Worm (Caenorhabditis elegans) whole organism, L4 larva: Measurements from ENCODE around the gene ins-35.

Source experiments
- F44E2.7 ChIP-seq: fragments of 200-800 bp; sonication (Bioruptor generic); IDR thresholded peaks from 2 replicates; pipeline ENCODE4 v2.1.2; 2022; ENCODE audit warnings: missing genetic modification characterization, missing compliant biosample characterization
- F49E8.2 ChIP-seq: sonication (generic microtip); optimal IDR thresholded peaks from 2 replicates; lab custom pipeline; 2016; ENCODE audit warnings: missing compliant biosample characterization, mild to moderate bottlenecking, missing genetic modification characterization, borderline replicate concordance
- R02D3.7 ChIP-seq: fragments of 150-350 bp; sonication (generic microtip); optimal IDR thresholded peaks from 3 replicates; lab custom pipeline; 2014; ENCODE audit warnings: missing biosample characterization, missing genetic modification characterization
- ama-1 ChIP-seq: fragments of 150-350 bp; optimal IDR thresholded peaks from 2 replicates; lab custom pipeline; 2014; ENCODE audit warnings: inconsistent platforms, mixed read lengths
- attf-4 ChIP-seq: sonication (generic microtip); optimal IDR thresholded peaks from 3 replicates; lab custom pipeline; 2017; ENCODE audit warnings: missing biosample characterization, missing genetic modification characterization
- daf-8 ChIP-seq: fragments of 200-800 bp; sonication (Bioruptor generic); IDR thresholded peaks from 2 replicates; pipeline ENCODE4 v1.3.6; 2022; ENCODE audit warnings: missing genetic modification characterization, missing compliant biosample characterization
- egl-43 ChIP-seq: fragments of 200-800 bp; sonication (Bioruptor generic); IDR thresholded peaks from 2 replicates; pipeline ENCODE4 v1.3.6; 2022; ENCODE audit warnings: missing genetic modification reagents, missing genetic modification characterization, missing compliant biosample characterization
- jun-1 ChIP-seq: fragments of 150-350 bp; optimal IDR thresholded peaks from 2 replicates; lab custom pipeline; 2014; ENCODE audit warnings: missing biosample characterization, missing genetic modification reagents, missing genetic modification characterization
- mdl-1 ChIP-seq, 2 experiments: fragments of 150-350 bp in 1 of 2; sonication (generic microtip) in 1 of 2; optimal IDR thresholded peaks; 2 replicates each; lab custom pipeline; 2014 to 2017; ENCODE audit warnings: missing biosample characterization in 2 of 2, missing genetic modification characterization in 2 of 2
- nhr-25 ChIP-seq: sonication (generic microtip); optimal IDR thresholded peaks from 2 replicates; lab custom pipeline; 2017; ENCODE audit warnings: missing genetic modification characterization, mild to moderate bottlenecking, missing compliant biosample characterization, antibody characterized with exemption, moderate library complexity, borderline replicate concordance; ENCODE audit not compliant: insufficient read depth
- nhr-28 ChIP-seq: fragments of 150-350 bp; optimal IDR thresholded peaks from 2 replicates; lab custom pipeline; 2014; ENCODE audit warnings: missing biosample characterization, missing genetic modification characterization
- pha-4 ChIP-seq, 2 experiments: fragments of 150-350 bp in 1 of 2; fragments of 200-800 bp in 1 of 2; sonication (Bioruptor generic) in 1 of 2; IDR thresholded peaks in 1 of 2; optimal IDR thresholded peaks in 1 of 2; 2 replicates each; pipeline versions ENCODE4 v1.3.6 to Lab custom; 2014 to 2022; ENCODE audit warnings: missing genetic modification characterization in 2 of 2, missing genetic modification reagents in 2 of 2, missing biosample characterization in 1 of 2, missing compliant biosample characterization in 1 of 2
- tra-1 ChIP-seq: fragments of 200-800 bp; sonication (Bioruptor generic); IDR thresholded peaks from 2 replicates; pipeline ENCODE4 v1.3.6; 2022; ENCODE audit warnings: missing genetic modification reagents, missing genetic modification characterization, missing compliant biosample characterization

DNA sequence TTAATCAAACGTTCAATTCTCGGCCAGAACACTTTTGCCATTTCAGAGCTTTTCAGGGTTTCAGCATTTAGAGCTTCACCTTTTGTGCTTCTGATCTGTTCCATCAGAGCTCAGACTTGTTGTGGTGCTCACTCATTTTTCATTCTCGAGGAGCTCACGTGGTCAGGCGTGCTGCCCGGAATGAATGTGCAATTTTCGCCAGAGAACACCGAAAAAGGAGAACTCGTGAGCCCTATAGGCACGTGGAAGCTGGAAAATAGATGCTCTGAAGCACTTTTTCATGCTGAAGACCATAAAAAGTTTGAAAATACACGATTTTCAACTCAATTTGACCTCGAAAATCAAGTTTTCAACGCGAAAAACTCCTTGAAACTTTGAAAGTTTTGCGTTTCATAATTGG lies 44.3 kb downstream of the ins-35 start:
- no peak for TF ChIP-seq egl-43 (GFP tag; lab: Robert Waterston, UW)
- peak in 1 of 2 experiments; percentile 11 for TF ChIP-seq mdl-1 (tag; optimal IDR thresholded peaks at IDR 0.05; lab: Kevin White, UChicago)
- TF ChIP-seq tra-1 (GFP tag; lab: Robert Waterston, UW), result no peak
- TF ChIP-seq ama-1, result no peak
- no peak for TF ChIP-seq nhr-28 (tag; lab: Kevin White, UChicago)
- TF ChIP-seq attf-4 (tag; lab: Kevin White, UChicago), result no peak
- no peak for TF ChIP-seq daf-8
- no peak for TF ChIP-seq R02D3.7 (tag; lab: Kevin White, UChicago)
- no peak for TF ChIP-seq nhr-25 (tag; lab: Kevin White, UChicago)
- TF ChIP-seq pha-4 (GFP tag; IDR thresholded peaks at IDR 0.05; lab: Robert Waterston, UW), result no peak
- TF ChIP-seq pha-4 (tag; optimal IDR thresholded peaks at IDR 0.05; lab: Kevin White, UChicago), result no peak
- TF ChIP-seq F44E2.7 (GFP tag; lab: Robert Waterston, UW), result no peak
- no peak for TF ChIP-seq jun-1 (tag; lab: Kevin White, UChicago)
- no peak for TF ChIP-seq F49E8.2 (tag; lab: Kevin White, UChicago)
